Worm (Caenorhabditis elegans): ENCODE measurements around the gene dph-7.

DNA sequence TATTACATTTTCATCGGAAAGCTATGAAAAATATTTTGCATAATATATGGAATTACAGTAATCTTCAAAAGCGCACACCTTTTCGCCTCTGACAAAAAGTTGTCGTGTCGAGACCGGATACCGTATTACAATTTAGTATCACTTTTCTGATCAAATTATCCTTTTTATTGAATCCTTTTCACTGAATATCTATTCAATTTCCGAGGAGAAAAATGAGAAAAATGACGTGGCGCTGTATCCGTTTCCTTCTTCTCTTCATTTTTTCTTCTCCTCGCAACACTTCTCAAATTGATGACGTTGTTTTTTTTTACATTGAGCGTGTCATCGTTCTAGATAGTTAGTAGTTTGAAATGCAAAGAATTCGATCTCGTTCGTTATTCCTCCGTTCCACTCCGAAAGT lies 36.0 kb downstream of the dph-7 start:
- no peak for TF ChIP-seq ama-1 (optimal IDR thresholded peaks at IDR 0.05)
- no peak for TF ChIP-seq jun-1 (tag; optimal IDR thresholded peaks at IDR 0.05)
- no peak for TF ChIP-seq nhr-28 (tag; optimal IDR thresholded peaks at IDR 0.05)
- TF ChIP-seq nhr-77 (tag; optimal IDR thresholded peaks at IDR 0.05), result no peak
- TF ChIP-seq rbr-2 (tag; optimal IDR thresholded peaks at IDR 0.05), result no peak
- no peak for TF ChIP-seq mep-1 (tag; optimal IDR thresholded peaks at IDR 0.05)
- no peak for TF ChIP-seq attf-4 (tag; optimal IDR thresholded peaks at IDR 0.05)
- no peak for TF ChIP-seq nhr-41 (GFP tag; IDR thresholded peaks at IDR 0.05)
- no peak for TF ChIP-seq aly-2 (tag; optimal IDR thresholded peaks at IDR 0.05)
- TF ChIP-seq mdl-1 (tag; optimal IDR thresholded peaks at IDR 0.05), result no peak
